Fruit fly (Drosophila melanogaster): ENCODE data around the gene Ncc69.

Gene Ncc69

DNA sequence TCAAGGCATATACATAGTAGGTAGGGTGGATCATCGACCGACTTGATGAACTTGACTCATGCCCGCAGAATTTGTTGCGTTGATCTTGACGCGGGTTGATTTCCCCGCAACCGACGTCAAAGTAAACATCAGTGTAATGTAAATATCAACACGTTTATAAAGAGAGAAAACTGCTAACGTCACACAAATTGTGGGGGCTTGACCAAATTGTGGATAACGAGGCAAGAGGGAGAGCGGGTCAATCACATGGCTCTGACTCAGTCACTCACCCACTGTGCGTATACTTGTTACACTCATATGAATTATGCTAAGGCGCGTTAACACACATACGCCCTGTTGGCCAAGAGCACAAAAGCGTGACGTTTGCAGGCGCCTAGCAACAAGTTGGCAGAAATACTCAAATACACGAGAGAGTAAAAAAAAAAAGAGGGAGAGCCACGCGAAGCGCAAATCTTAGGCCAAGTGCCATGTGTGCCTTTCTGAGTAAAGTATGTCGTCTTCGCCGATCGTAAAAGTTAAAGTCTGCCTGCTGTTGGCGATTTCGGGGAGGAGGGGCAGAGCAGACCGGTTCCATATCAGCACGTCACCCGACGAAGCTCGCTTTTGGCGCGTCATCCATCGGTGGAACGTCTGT is 15.9 kb upstream of the Ncc69 start:
- TF ChIP-seq Mnt (GFP tag; optimal IDR thresholded peaks at IDR 0.05) (peak; percentile 85), CG33017 (tag; optimal IDR thresholded peaks at IDR 0.05) (peak; percentile 75), cic (GFP tag; optimal IDR thresholded peaks at IDR 0.05) (peak; percentile 97), bab1 (GFP tag; optimal IDR thresholded peaks at IDR 0.05) (no peak), pad (GFP tag; optimal IDR thresholded peaks at IDR 0.05) (peak; percentile 60), CG7101 (tag; optimal IDR thresholded peaks at IDR 0.05) (peak; percentile 86), CG1620 (GFP tag; optimal IDR thresholded peaks at IDR 0.05) (peak; percentile 94), kay (GFP tag; ENCODE audit: borderline replicate concordance) (peak; percentile 100), CG11617 (GFP tag; optimal IDR thresholded peaks at IDR 0.05) (peak; percentile 85), tj (GFP tag; optimal IDR thresholded peaks at IDR 0.05) (peak; percentile 95), CG14711 (tag; optimal IDR thresholded peaks at IDR 0.05) (peak; percentile 72), Hr96 (GFP tag; optimal IDR thresholded peaks at IDR 0.05) (peak; percentile 69), Crg-1 (GFP tag; optimal IDR thresholded peaks at IDR 0.05) (peak; percentile 99), CG7045 (GFP tag; optimal IDR thresholded peaks at IDR 0.05) (peak; percentile 92), CG12768 (GFP tag; optimal IDR thresholded peaks at IDR 0.05) (peak; percentile 92), Clk (GFP tag; optimal IDR thresholded peaks at IDR 0.05) (peak; percentile 92), ovo (GFP tag; optimal IDR thresholded peaks at IDR 0.05) (peak; percentile 97), CG5204 (GFP tag; optimal IDR thresholded peaks at IDR 0.05) (peak; percentile 81), toe (GFP tag; optimal IDR thresholded peaks at IDR 0.05) (no peak), cnc (optimal IDR thresholded peaks at IDR 0.05) (no peak)

DNA sequence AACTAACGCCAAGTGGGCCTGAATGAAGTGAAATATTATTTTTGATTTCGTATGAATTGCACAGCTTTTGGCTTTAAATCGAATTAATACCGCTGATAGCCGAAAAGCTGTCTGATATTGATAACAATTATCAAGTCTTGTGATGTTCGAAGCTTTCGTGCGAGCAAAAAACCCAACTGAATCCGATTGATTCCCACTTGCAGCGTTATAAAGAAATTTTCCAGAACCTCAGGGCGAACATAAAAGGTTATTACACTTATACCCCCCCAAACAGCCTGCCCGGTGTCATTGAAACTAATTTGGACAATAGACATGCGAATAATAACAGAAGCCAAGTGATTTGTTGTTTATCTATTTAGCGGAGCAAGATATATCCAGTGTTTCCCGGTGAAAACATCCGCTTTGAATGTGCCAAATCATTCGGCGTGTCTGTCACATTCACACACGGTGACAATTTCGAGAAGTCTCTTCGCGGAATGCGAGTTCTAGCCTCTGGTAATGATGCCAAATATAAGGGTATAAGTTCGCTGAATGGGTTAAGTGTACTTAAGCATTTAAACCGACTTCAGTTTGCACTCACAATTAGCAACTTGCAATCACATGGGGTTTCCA is 14.8 kb upstream of the Ncc69 start:
- TF ChIP-seq Mnt (GFP tag; optimal IDR thresholded peaks at IDR 0.05) = no peak
- TF ChIP-seq CG7045 (GFP tag; optimal IDR thresholded peaks at IDR 0.05) = no peak
- no peak for TF ChIP-seq toe (GFP tag; optimal IDR thresholded peaks at IDR 0.05)
- no peak for TF ChIP-seq CG14711 (tag; optimal IDR thresholded peaks at IDR 0.05)
- TF ChIP-seq CG33017 (tag; optimal IDR thresholded peaks at IDR 0.05) = no peak
- TF ChIP-seq kay (GFP tag; ENCODE audit: borderline replicate concordance) = peak; percentile 81
- TF ChIP-seq cnc (optimal IDR thresholded peaks at IDR 0.05) = peak in 1 of 2 experiments; percentile 58
- TF ChIP-seq ovo (GFP tag; optimal IDR thresholded peaks at IDR 0.05) = no peak
- no peak for TF ChIP-seq cic (GFP tag; optimal IDR thresholded peaks at IDR 0.05)
- TF ChIP-seq pad (GFP tag; optimal IDR thresholded peaks at IDR 0.05) = no peak

DNA sequence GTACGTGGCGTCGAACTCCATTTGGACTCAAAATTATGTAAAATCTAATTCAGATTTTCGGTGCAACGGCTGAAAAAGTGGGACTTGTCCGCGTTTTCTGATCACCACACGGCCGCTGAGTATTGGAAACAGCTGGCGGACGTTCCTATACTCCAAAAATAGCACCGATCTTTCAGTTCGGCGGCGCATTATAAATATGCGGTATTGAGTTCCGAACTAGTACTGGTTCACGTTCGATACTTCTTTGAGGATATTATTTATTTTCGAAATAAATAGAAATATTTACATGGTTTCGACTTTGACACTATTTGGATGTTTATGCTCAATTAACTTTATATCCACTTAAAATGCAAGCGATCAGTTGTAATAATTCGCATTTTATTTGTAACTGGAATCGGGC is 10.6 kb upstream of the Ncc69 start, which contains the start of gene Smyd4-2:
Gene Smyd4-2, minus strand, starts transcription at position 136 of the 400 bp plus-strand sequence.
- TF ChIP-seq kay (GFP tag; ENCODE audit: borderline replicate concordance) (no peak), cic (GFP tag; optimal IDR thresholded peaks at IDR 0.05) (no peak), CG5204 (GFP tag; optimal IDR thresholded peaks at IDR 0.05) (no peak), Clk (GFP tag; optimal IDR thresholded peaks at IDR 0.05) (no peak), CG33017 (tag; optimal IDR thresholded peaks at IDR 0.05) (no peak)

DNA sequence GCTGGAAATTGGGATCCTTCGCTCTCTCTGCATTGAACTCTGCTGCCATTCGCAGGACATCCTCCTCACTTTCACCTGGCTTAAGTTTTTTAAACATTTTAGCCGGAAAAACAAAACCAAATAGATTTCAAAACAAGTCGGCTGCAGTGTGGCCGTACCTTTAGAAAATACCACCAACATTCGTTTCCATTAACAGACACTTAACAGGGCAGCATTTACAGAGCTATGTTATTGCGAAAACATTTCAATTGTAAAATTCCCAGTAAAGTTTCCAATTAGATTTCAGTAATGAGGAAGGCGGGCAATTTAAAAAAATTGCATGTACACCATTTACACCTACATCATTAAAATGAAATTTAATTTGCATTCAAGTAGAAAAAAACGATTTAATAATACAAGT is 7.9 kb upstream of the Ncc69 start, which contains the start of gene CG32104:
Gene CG32104, minus strand, starts transcription at position 152 of the 400 bp plus-strand sequence.
- TF ChIP-seq tj (GFP tag; optimal IDR thresholded peaks at IDR 0.05) = no peak
- TF ChIP-seq CG11617 (GFP tag; optimal IDR thresholded peaks at IDR 0.05) = no peak
- no peak for TF ChIP-seq CG7101 (tag; optimal IDR thresholded peaks at IDR 0.05)
- no peak for TF ChIP-seq CG5204 (GFP tag; optimal IDR thresholded peaks at IDR 0.05)
- no peak for TF ChIP-seq Clk (GFP tag; optimal IDR thresholded peaks at IDR 0.05)
- TF ChIP-seq CG1620 (GFP tag; optimal IDR thresholded peaks at IDR 0.05) = no peak
- TF ChIP-seq bab1 (GFP tag; optimal IDR thresholded peaks at IDR 0.05) = no peak
- TF ChIP-seq CG14711 (tag; optimal IDR thresholded peaks at IDR 0.05) = no peak
- no peak for TF ChIP-seq toe (GFP tag; optimal IDR thresholded peaks at IDR 0.05)
- no peak for TF ChIP-seq ovo (GFP tag; optimal IDR thresholded peaks at IDR 0.05)
- no peak for TF ChIP-seq Hr96 (GFP tag; optimal IDR thresholded peaks at IDR 0.05)
- TF ChIP-seq cnc (optimal IDR thresholded peaks at IDR 0.05) = no peak
- TF ChIP-seq cic (GFP tag; optimal IDR thresholded peaks at IDR 0.05) = no peak
- TF ChIP-seq CG12768 (GFP tag; optimal IDR thresholded peaks at IDR 0.05) = no peak
- no peak for TF ChIP-seq kay (GFP tag; ENCODE audit: borderline replicate concordance)

DNA sequence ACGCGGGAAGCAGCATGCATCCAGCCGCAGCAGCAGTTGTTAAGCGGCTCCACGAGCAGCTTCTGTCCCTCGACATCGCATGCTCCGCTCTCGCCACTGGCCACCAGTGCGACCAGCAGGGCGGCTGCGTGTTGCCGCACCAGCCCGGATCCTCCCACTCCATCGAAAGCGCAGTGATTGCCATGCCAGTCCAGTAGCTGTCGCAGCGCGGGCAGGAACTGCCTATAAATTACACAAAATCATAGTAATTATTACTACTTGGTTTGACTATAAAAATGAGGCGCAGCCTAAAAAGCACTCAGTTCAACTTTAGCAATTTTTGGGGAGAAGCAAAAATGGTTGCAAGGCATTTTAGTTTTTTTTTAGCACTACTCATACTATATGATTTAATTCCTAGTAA is 4.6 kb upstream of the Ncc69 start, which contains the start of gene Obp69a:
Gene Obp69a, plus strand, starts transcription at position 301 of the 400 bp plus-strand sequence.
- TF ChIP-seq kay (GFP tag; ENCODE audit: borderline replicate concordance) = no peak
- no peak for TF ChIP-seq CG7045 (GFP tag; optimal IDR thresholded peaks at IDR 0.05)
- TF ChIP-seq Crg-1 (GFP tag; optimal IDR thresholded peaks at IDR 0.05) = no peak
- no peak for TF ChIP-seq Hr96 (GFP tag; optimal IDR thresholded peaks at IDR 0.05)
- TF ChIP-seq CG11617 (GFP tag; optimal IDR thresholded peaks at IDR 0.05) = no peak
- no peak for TF ChIP-seq CG12768 (GFP tag; optimal IDR thresholded peaks at IDR 0.05)
- no peak for TF ChIP-seq ovo (GFP tag; optimal IDR thresholded peaks at IDR 0.05)
- TF ChIP-seq CG33017 (tag; optimal IDR thresholded peaks at IDR 0.05) = no peak
- no peak for TF ChIP-seq pad (GFP tag; optimal IDR thresholded peaks at IDR 0.05)
- TF ChIP-seq cic (GFP tag; optimal IDR thresholded peaks at IDR 0.05) = no peak
- no peak for TF ChIP-seq tj (GFP tag; optimal IDR thresholded peaks at IDR 0.05)
- TF ChIP-seq CG14711 (tag; optimal IDR thresholded peaks at IDR 0.05) = no peak

DNA sequence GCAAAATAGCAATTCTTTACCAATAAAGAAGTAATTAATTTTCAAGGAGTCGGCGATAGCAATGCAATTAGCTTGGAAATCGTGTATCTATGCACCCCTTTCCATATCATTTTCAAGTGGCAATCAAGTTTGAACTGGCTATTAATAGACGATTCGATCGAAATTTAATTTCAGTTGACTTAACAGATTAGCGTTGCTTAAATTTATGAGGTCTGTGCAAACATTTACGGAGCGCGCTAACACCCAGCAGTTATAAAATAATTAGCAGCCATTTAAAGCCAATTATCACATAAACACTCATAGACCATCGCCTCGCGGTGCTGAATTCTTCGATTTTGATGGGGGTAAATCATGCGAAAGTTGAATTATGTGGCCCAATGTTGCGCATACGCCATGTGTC is 1.5 kb upstream of the Ncc69 start:
- TF ChIP-seq Mnt (GFP tag; optimal IDR thresholded peaks at IDR 0.05) (no peak), tj (GFP tag; optimal IDR thresholded peaks at IDR 0.05) (no peak), kay (GFP tag; ENCODE audit: borderline replicate concordance) (no peak)
